Worm (Caenorhabditis elegans): Measurements from ENCODE around the gene msp-33.

DNA sequence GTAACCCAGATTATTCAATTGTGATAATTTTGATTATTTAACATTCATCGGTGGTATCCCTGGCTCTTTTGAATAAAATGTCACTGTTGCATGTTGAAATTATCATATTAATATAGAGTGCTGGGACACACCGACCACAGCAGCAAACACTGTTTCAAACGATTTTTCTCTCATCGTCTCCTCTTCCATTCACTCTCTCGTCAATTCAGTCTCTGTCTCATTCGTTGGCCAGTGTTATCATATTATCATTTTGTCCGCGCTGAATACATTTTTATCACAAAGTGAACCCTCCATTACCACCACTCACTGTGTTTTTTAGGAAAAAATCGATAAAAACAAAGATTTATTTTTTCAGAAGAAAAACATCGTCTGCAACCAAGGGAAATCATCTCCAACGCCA is 35.4 kb downstream of the msp-33 start:
- TF ChIP-seq ctbp-1 (GFP tag; IDR thresholded peaks at IDR 0.05) (no peak), ama-1 (optimal IDR thresholded peaks at IDR 0.05) (no peak), egl-27 (tag; optimal IDR thresholded peaks at IDR 0.05) (no peak), jun-1 (tag; optimal IDR thresholded peaks at IDR 0.05) (no peak)

Data from whole organism, L4 larva.